Fruit fly (Drosophila melanogaster): Measurements from ENCODE around the gene Vav.

Vav gene

dm6 chrX:19280249-19280648 lies 18.6 kb downstream of the Vav start, which contains the start of gene CG8028:
CG8028 (minus strand) TSS chrX:19280349.
- TF ChIP-seq CG17801 (GFP tag; optimal IDR thresholded peaks at IDR 0.05; ENCODE audit: partially characterized antibody): no peak

- no peak for TF ChIP-seq CG17801 (GFP tag; optimal IDR thresholded peaks at IDR 0.05; ENCODE audit: partially characterized antibody)
Measured at dm6 chrX:19280685-19281084, 19.1 kb downstream of the Vav start.

- no peak for TF ChIP-seq CG17801 (GFP tag; optimal IDR thresholded peaks at IDR 0.05; ENCODE audit: partially characterized antibody)
Measured at dm6 chrX:19281271-19281670, 19.7 kb downstream of the Vav start.

dm6 chrX:19285441-19285840 lies 23.8 kb downstream of the Vav start:
- no peak for TF ChIP-seq CG17801 (GFP tag; optimal IDR thresholded peaks at IDR 0.05; ENCODE audit: partially characterized antibody)

- no peak for TF ChIP-seq CG17801 (GFP tag; optimal IDR thresholded peaks at IDR 0.05; ENCODE audit: partially characterized antibody)
Measured at dm6 chrX:19286235-19286634, 24.6 kb downstream of the Vav start.

- no peak for TF ChIP-seq CG17801 (GFP tag; optimal IDR thresholded peaks at IDR 0.05; ENCODE audit: partially characterized antibody)
Measured at dm6 chrX:19287784-19288183, 26.2 kb downstream of the Vav start.

- peak; percentile 90 for TF ChIP-seq CG17801 (GFP tag; optimal IDR thresholded peaks at IDR 0.05; ENCODE audit: partially characterized antibody)
Measured at dm6 chrX:19289318-19289970, 27.8 kb downstream of the Vav start.

dm6 chrX:19291780-19292605 lies 30.4 kb downstream of the Vav start:
- no peak for TF ChIP-seq CG17801 (GFP tag; optimal IDR thresholded peaks at IDR 0.05; ENCODE audit: partially characterized antibody)

- TF ChIP-seq CG17801 (GFP tag; optimal IDR thresholded peaks at IDR 0.05; ENCODE audit: partially characterized antibody): no peak
Measured at dm6 chrX:19293320-19293719, 31.7 kb downstream of the Vav start.

- TF ChIP-seq CG17801 (GFP tag; optimal IDR thresholded peaks at IDR 0.05; ENCODE audit: partially characterized antibody): no peak
Measured at dm6 chrX:19294030-19294429, 32.4 kb downstream of the Vav start.

- no peak for TF ChIP-seq CG17801 (GFP tag; optimal IDR thresholded peaks at IDR 0.05; ENCODE audit: partially characterized antibody)
Measured at dm6 chrX:19294953-19295352, 33.3 kb downstream of the Vav start.

- TF ChIP-seq CG17801 (GFP tag; optimal IDR thresholded peaks at IDR 0.05; ENCODE audit: partially characterized antibody): no peak
Measured at dm6 chrX:19295831-19296423, 34.3 kb downstream of the Vav start.

dm6 chrX:19297899-19298784 lies 36.5 kb downstream of the Vav start, which contains the start of gene CG8034:
CG8034 (minus strand) TSS chrX:19298162.
- TF ChIP-seq CG17801 (GFP tag; optimal IDR thresholded peaks at IDR 0.05; ENCODE audit: partially characterized antibody): peak; percentile 97

- peak; percentile 55 for TF ChIP-seq CG17801 (GFP tag; optimal IDR thresholded peaks at IDR 0.05; ENCODE audit: partially characterized antibody)
Measured at dm6 chrX:19298785-19299114, 37.1 kb downstream of the Vav start.

dm6 chrX:19299367-19299766 lies 37.7 kb downstream of the Vav start:
- no peak for TF ChIP-seq CG17801 (GFP tag; optimal IDR thresholded peaks at IDR 0.05; ENCODE audit: partially characterized antibody)
